Worm (Caenorhabditis elegans) whole organism, L4 larva: ENCODE measurements around the gene F53F1.6.

Experiments
- F10B5.3 ChIP-seq: sonication (generic microtip); optimal IDR thresholded peaks from 2 replicates; lab custom pipeline; 2016; ENCODE audit warnings: mild to moderate bottlenecking, missing genetic modification characterization, missing compliant biosample characterization
- F49E8.2 ChIP-seq: sonication (generic microtip); optimal IDR thresholded peaks from 2 replicates; lab custom pipeline; 2016; ENCODE audit warnings: missing compliant biosample characterization, mild to moderate bottlenecking, missing genetic modification characterization, borderline replicate concordance
- R02D3.7 ChIP-seq: fragments of 150-350 bp; sonication (generic microtip); optimal IDR thresholded peaks from 3 replicates; lab custom pipeline; 2014; ENCODE audit warnings: missing biosample characterization, missing genetic modification characterization
- T20F7.1 ChIP-seq: fragments of 200-800 bp; sonication (Bioruptor generic); optimal IDR thresholded peaks from 2 replicates; lab custom pipeline; 2018; ENCODE audit warnings: mild to moderate bottlenecking, missing genetic modification characterization, missing compliant biosample characterization
- Y48G9A.11 ChIP-seq: fragments of 200-800 bp; sonication (Bioruptor generic); IDR thresholded peaks from 2 replicates; pipeline ENCODE4 v1.3.6; 2022; ENCODE audit warnings: missing genetic modification reagents, missing genetic modification characterization, missing compliant biosample characterization
- Y75B8A.6 ChIP-seq: fragments of 200-800 bp; sonication (Bioruptor generic); IDR thresholded peaks from 2 replicates; pipeline ENCODE4 v1.3.6; 2022; ENCODE audit warnings: missing genetic modification reagents, missing genetic modification characterization, missing compliant biosample characterization
- ZK337.2 ChIP-seq: fragments of 200-800 bp; sonication (Bioruptor generic); IDR thresholded peaks from 2 replicates; pipeline ENCODE4 v1.3.6; 2022; ENCODE audit warnings: missing genetic modification reagents, missing genetic modification characterization, missing compliant biosample characterization
- aly-2 ChIP-seq: sonication (generic microtip); optimal IDR thresholded peaks from 2 replicates; lab custom pipeline; 2018; ENCODE audit warnings: missing biosample characterization, missing genetic modification characterization
- ama-1 ChIP-seq: fragments of 150-350 bp; optimal IDR thresholded peaks from 2 replicates; lab custom pipeline; 2014; ENCODE audit warnings: inconsistent platforms, mixed read lengths
- attf-4 ChIP-seq: sonication (generic microtip); optimal IDR thresholded peaks from 3 replicates; lab custom pipeline; 2017; ENCODE audit warnings: missing biosample characterization, missing genetic modification characterization
- ceh-28 ChIP-seq: fragments of 150-350 bp; optimal IDR thresholded peaks from 2 replicates; lab custom pipeline; 2014; ENCODE audit warnings: missing biosample characterization, missing genetic modification reagents, missing genetic modification characterization
- cey-2 ChIP-seq: sonication (generic microtip); optimal IDR thresholded peaks from 3 replicates; lab custom pipeline; 2017; ENCODE audit warnings: missing genetic modification characterization, mild to moderate bottlenecking, missing compliant biosample characterization, antibody characterized with exemption, borderline replicate concordance; ENCODE audit not compliant: insufficient read depth
- ctbp-1 ChIP-seq: fragments of 200-800 bp; sonication (Bioruptor generic); IDR thresholded peaks from 2 replicates; pipeline ENCODE4 v1.3.6; 2022; ENCODE audit warnings: missing genetic modification reagents, missing genetic modification characterization, missing compliant biosample characterization
- daf-8 ChIP-seq: fragments of 200-800 bp; sonication (Bioruptor generic); IDR thresholded peaks from 2 replicates; pipeline ENCODE4 v1.3.6; 2022; ENCODE audit warnings: missing genetic modification characterization, missing compliant biosample characterization
- dmd-9 ChIP-seq: fragments of 200-800 bp; sonication (Bioruptor generic); IDR thresholded peaks from 2 replicates; pipeline ENCODE4 v1.3.6; 2022; ENCODE audit warnings: missing genetic modification reagents, missing genetic modification characterization, missing compliant biosample characterization
- dpl-1 ChIP-seq: fragments of 150-350 bp; optimal IDR thresholded peaks from 2 replicates; lab custom pipeline; 2014; ENCODE audit warnings: missing biosample characterization, missing genetic modification reagents, missing genetic modification characterization
- egl-43 ChIP-seq: fragments of 200-800 bp; sonication (Bioruptor generic); IDR thresholded peaks from 2 replicates; pipeline ENCODE4 v1.3.6; 2022; ENCODE audit warnings: missing genetic modification reagents, missing genetic modification characterization, missing compliant biosample characterization
- fos-1 ChIP-seq: fragments of 150-350 bp; optimal IDR thresholded peaks from 2 replicates; lab custom pipeline; 2014; ENCODE audit warnings: missing biosample characterization, missing genetic modification characterization
- hif-1 ChIP-seq, 2 experiments: sonication (generic microtip); optimal IDR thresholded peaks; 2 replicates each; lab custom pipeline; 2016 to 2017; ENCODE audit warnings: missing compliant biosample characterization in 2 of 2, missing genetic modification characterization in 2 of 2, missing genetic modification reagents in 2 of 2, missing genotype in 2 of 2, mild to moderate bottlenecking in 1 of 2
- hlh-11 ChIP-seq: fragments of 200-800 bp; sonication (Bioruptor generic); optimal IDR thresholded peaks from 2 replicates; lab custom pipeline; 2018; ENCODE audit warnings: mild to moderate bottlenecking, missing genetic modification characterization, missing compliant biosample characterization
- lin-38 ChIP-seq: fragments of 200-800 bp; sonication (Bioruptor generic); IDR thresholded peaks from 2 replicates; pipeline ENCODE4 v1.3.6; 2022; ENCODE audit warnings: missing genetic modification reagents, missing genetic modification characterization, missing compliant biosample characterization
- lin-39 ChIP-seq: fragments of 150-350 bp; optimal IDR thresholded peaks from 2 replicates; lab custom pipeline; 2014; ENCODE audit warnings: missing biosample characterization, missing genetic modification reagents, missing genetic modification characterization
- lir-3 ChIP-seq: sonication (generic microtip); optimal IDR thresholded peaks from 2 replicates; lab custom pipeline; 2016; ENCODE audit warnings: mild to moderate bottlenecking, missing genetic modification characterization, missing compliant biosample characterization
- madf-5 ChIP-seq, 2 experiments: fragments of 200-800 bp; sonication (Bioruptor generic); IDR thresholded peaks; 2 replicates each; pipeline ENCODE4 v1.3.6; 2022; ENCODE audit warnings: missing compliant biosample characterization in 2 of 2, missing genetic modification characterization in 2 of 2
- mes-2 ChIP-seq: sonication (generic microtip); optimal IDR thresholded peaks from 2 replicates; lab custom pipeline; 2016; ENCODE audit warnings: missing genotype, mild to moderate bottlenecking, missing genetic modification characterization, missing compliant biosample characterization; ENCODE audit not compliant: poor library complexity, severe bottlenecking
- mxl-2 ChIP-seq: fragments of 200-800 bp; sonication (Bioruptor generic); conservative IDR thresholded peaks from 2 replicates; pipeline ENCODE4 v1.3.6; 2022; ENCODE audit warnings: missing genetic modification reagents, missing genetic modification characterization, missing compliant biosample characterization
- mxl-3 ChIP-seq: fragments of 200-800 bp; sonication (Bioruptor generic); optimal IDR thresholded peaks from 2 replicates; lab custom pipeline; 2018; ENCODE audit warnings: mild to moderate bottlenecking, missing genetic modification characterization, missing compliant biosample characterization
- nhr-41 ChIP-seq: fragments of 200-800 bp; sonication (Bioruptor generic); IDR thresholded peaks from 2 replicates; pipeline ENCODE4 v1.3.6; 2022; ENCODE audit warnings: missing genetic modification reagents, missing genetic modification characterization, missing compliant biosample characterization
- nhr-48 ChIP-seq: sonication (generic microtip); optimal IDR thresholded peaks from 2 replicates; lab custom pipeline; 2016; ENCODE audit warnings: mild to moderate bottlenecking, missing genetic modification characterization, missing compliant biosample characterization
- nhr-6 ChIP-seq: fragments of 150-350 bp; optimal IDR thresholded peaks from 2 replicates; lab custom pipeline; 2014; ENCODE audit warnings: missing biosample characterization, missing genetic modification characterization
- pha-4 ChIP-seq, 2 experiments: fragments of 150-350 bp in 1 of 2; fragments of 200-800 bp in 1 of 2; sonication (Bioruptor generic) in 1 of 2; IDR thresholded peaks in 1 of 2; optimal IDR thresholded peaks in 1 of 2; 2 replicates each; pipeline versions ENCODE4 v1.3.6 to Lab custom; 2014 to 2022; ENCODE audit warnings: missing genetic modification characterization in 2 of 2, missing genetic modification reagents in 2 of 2, missing biosample characterization in 1 of 2, missing compliant biosample characterization in 1 of 2
- php-3 ChIP-seq: fragments of 200-800 bp; sonication (Bioruptor generic); IDR thresholded peaks from 2 replicates; pipeline ENCODE4 v1.3.6; 2022; ENCODE audit warnings: missing genetic modification reagents, missing genetic modification characterization, missing compliant biosample characterization
- sdz-12 ChIP-seq: fragments of 200-800 bp; sonication (Bioruptor generic); optimal IDR thresholded peaks from 2 replicates; lab custom pipeline; 2018; ENCODE audit warnings: mild to moderate bottlenecking, missing genetic modification characterization, missing compliant biosample characterization
- set-16 ChIP-seq: fragments of 200-800 bp; sonication (Bioruptor generic); IDR thresholded peaks from 2 replicates; pipeline ENCODE4 v1.3.6; 2022; ENCODE audit warnings: missing genetic modification reagents, missing genetic modification characterization, missing compliant biosample characterization
- snpc-1.2 ChIP-seq: fragments of 200-800 bp; sonication (Bioruptor generic); IDR thresholded peaks from 2 replicates; pipeline ENCODE4 v1.3.6; 2022; ENCODE audit warnings: missing genetic modification reagents, missing genetic modification characterization, missing compliant biosample characterization
- spr-1 ChIP-seq: sonication (generic microtip); optimal IDR thresholded peaks from 2 replicates; lab custom pipeline; 2016; ENCODE audit warnings: mild to moderate bottlenecking, missing genetic modification characterization, missing compliant biosample characterization
- tag-97 ChIP-seq: fragments of 200-800 bp; sonication (Bioruptor generic); IDR thresholded peaks from 2 replicates; pipeline ENCODE4 v1.3.6; 2022; ENCODE audit warnings: missing genetic modification characterization, missing compliant biosample characterization
- unc-130 ChIP-seq: sonication (generic microtip); optimal IDR thresholded peaks from 2 replicates; lab custom pipeline; 2016; ENCODE audit warnings: missing genetic modification reagents, missing genetic modification characterization, missing compliant biosample characterization
- unc-62 ChIP-seq, 3 experiments: fragments of 150-350 bp in 1 of 3; sonication (generic microtip); optimal IDR thresholded peaks in 2 of 3; peaks in 1 of 3; 1 replicate in 1 of 3; 2 replicates in 2 of 3; lab custom pipeline; 2014 to 2017; ENCODE audit warnings: missing biosample characterization in 3 of 3, missing genetic modification characterization in 3 of 3, missing genetic modification reagents in 3 of 3, missing genotype in 1 of 3
- zag-1 ChIP-seq: fragments of 150-350 bp; optimal IDR thresholded peaks from 2 replicates; lab custom pipeline; 2014; ENCODE audit warnings: missing biosample characterization, missing genetic modification characterization
- zfp-2 ChIP-seq: sonication (generic microtip); optimal IDR thresholded peaks from 2 replicates; lab custom pipeline; 2016; ENCODE audit warnings: mild to moderate bottlenecking, missing genetic modification characterization, missing compliant biosample characterization
- zfp-3 ChIP-seq: fragments of 200-800 bp; sonication (Bioruptor generic); conservative IDR thresholded peaks from 2 replicates; pipeline ENCODE4 v1.3.6; 2022; ENCODE audit warnings: missing genetic modification reagents, missing genetic modification characterization, missing compliant biosample characterization
- ztf-11 ChIP-seq: fragments of 150-350 bp; optimal IDR thresholded peaks from 2 replicates; lab custom pipeline; 2014; ENCODE audit warnings: missing biosample characterization, missing genetic modification characterization

The F53F1.6 gene

ce11 chrV:13411225-13411991 is 6.0 kb downstream of the F53F1.6 start (continued):
- TF ChIP-seq nhr-6 (tag; lab: Kevin White, UChicago): peak; percentile 9
- peak; percentile 75; the same call in 1 of the 2 replicates for TF ChIP-seq egl-43 (GFP tag; lab: Robert Waterston, UW)
- no peak for TF ChIP-seq php-3 (GFP tag; lab: Robert Waterston, UW)
- TF ChIP-seq zag-1: no peak
- peak in 1 of 2 experiments; percentile 76 for TF ChIP-seq unc-62 (GFP tag; optimal IDR thresholded peaks at IDR 0.05 in 1 of 2; lab: Kevin White, UChicago)
- no peak for TF ChIP-seq unc-62 (tag; optimal IDR thresholded peaks at IDR 0.05; lab: Kevin White, UChicago)
- peak; percentile 12; the same call in 1 of the 2 replicates for TF ChIP-seq lin-38 (GFP tag; lab: Robert Waterston, UW)
- TF ChIP-seq ceh-28 (tag; lab: Kevin White, UChicago): no peak
- no peak for TF ChIP-seq pha-4 (GFP tag; IDR thresholded peaks at IDR 0.05; lab: Robert Waterston, UW)
- no peak for TF ChIP-seq pha-4 (tag; optimal IDR thresholded peaks at IDR 0.05; lab: Kevin White, UChicago)
- no peak for TF ChIP-seq lin-39 (tag; lab: Kevin White, UChicago)
- no peak for TF ChIP-seq sdz-12 (GFP tag; lab: Kevin White, UChicago)
- TF ChIP-seq spr-1 (tag; lab: Kevin White, UChicago): peak; percentile 36
- no peak for TF ChIP-seq ztf-11 (tag; lab: Kevin White, UChicago)
- TF ChIP-seq Y48G9A.11 (GFP tag; lab: Robert Waterston, UW): no peak
- peak; percentile 97 for TF ChIP-seq set-16 (GFP tag; lab: Robert Waterston, UW)
- no peak for TF ChIP-seq R02D3.7
- TF ChIP-seq hlh-11 (tag; lab: Kevin White, UChicago): no peak
- TF ChIP-seq mxl-3 (GFP tag; lab: Kevin White, UChicago): peak; percentile 2
- peak; percentile 35 for TF ChIP-seq ama-1 (lab: Kevin White, UChicago)
- no peak for TF ChIP-seq daf-8 (GFP tag; lab: Robert Waterston, UW)
- no peak for TF ChIP-seq zfp-3 (GFP tag; lab: Robert Waterston, UW)
- 0 out of 2 replicates have a peak, but pooled peaks have one; percentile 13 for TF ChIP-seq snpc-1.2 (GFP tag; lab: Robert Waterston, UW)
- no peak for TF ChIP-seq attf-4
- TF ChIP-seq mxl-2: no peak
- TF ChIP-seq, all 104 proteins: peak for 13

- no peak for TF ChIP-seq aly-2 (tag; lab: Kevin White, UChicago)
- no peak for TF ChIP-seq nhr-41 (GFP tag; lab: Robert Waterston, UW)
- TF ChIP-seq hlh-11 (tag; lab: Kevin White, UChicago): peak; percentile 19
- peak; percentile 74 for TF ChIP-seq mxl-3 (GFP tag; lab: Kevin White, UChicago)
- peak; percentile 40 for TF ChIP-seq nhr-48
These were observed 6.7 kb downstream of the F53F1.6 start, which contains the start of gene F53F1.4 for ce11 chrV:13410688-13411087. Gene F53F1.4 (plus strand): TSS chrV:13411077.

- TF ChIP-seq dpl-1 (GFP tag; lab: Kevin White, UChicago) (peak; percentile 87), hif-1 (tag; optimal IDR thresholded peaks at IDR 0.05; lab: Kevin White, UChicago) (peak in 1 of 2 experiments; percentile 1), unc-62 (GFP tag; optimal IDR thresholded peaks at IDR 0.05 in 1 of 2; lab: Kevin White, UChicago) (no peak), unc-62 (tag; optimal IDR thresholded peaks at IDR 0.05; lab: Kevin White, UChicago) (no peak), F10B5.3 (tag; lab: Kevin White, UChicago) (no peak), dmd-9 (GFP tag; lab: Robert Waterston, UW) (no peak), tag-97 (GFP tag; lab: Robert Waterston, UW) (no peak), mxl-3 (GFP tag; lab: Kevin White, UChicago) (no peak), Y75B8A.6 (no peak), fos-1 (tag; lab: Kevin White, UChicago) (no peak), lir-3 (tag; lab: Kevin White, UChicago) (no peak), F49E8.2 (tag; lab: Kevin White, UChicago) (peak; percentile 18), ctbp-1 (no peak), Y48G9A.11 (GFP tag; lab: Robert Waterston, UW) (peak; percentile 65; the same call in 1 of the 2 replicates), nhr-6 (tag; lab: Kevin White, UChicago) (no peak), T20F7.1 (GFP tag; lab: Kevin White, UChicago) (peak; percentile 2), cey-2 (no peak), zfp-3 (GFP tag; lab: Robert Waterston, UW) (no peak), unc-130 (GFP tag; lab: Kevin White, UChicago) (peak; percentile 22), mes-2 (tag; lab: Kevin White, UChicago) (peak; percentile 90), ZK337.2 (GFP tag; lab: Robert Waterston, UW) (0 out of 2 replicates have a peak, but pooled peaks have one; percentile 23), lin-38 (GFP tag; lab: Robert Waterston, UW) (peak; percentile 51), zfp-2 (tag; lab: Kevin White, UChicago) (no peak), madf-5 (GFP tag; IDR thresholded peaks at IDR 0.05; lab: Robert Waterston, UW) (no peak)
These were observed 8.3 kb downstream of the F53F1.6 start for ce11 chrV:13409089-13409488.
